Worm (Caenorhabditis elegans): ENCODE measurements around the gene F56C9.10.

ce11 chrIII:7376143-7376802 lies 41.2 kb upstream of the F56C9.10 start:
- TF ChIP-seq aptf-3 (GFP tag; IDR thresholded peaks at IDR 0.05): no peak
- peak; percentile 80 for TF ChIP-seq chd-7 (tag; optimal IDR thresholded peaks at IDR 0.05)
- TF ChIP-seq F57A8.1 (GFP tag; optimal IDR thresholded peaks at IDR 0.05): no peak
- TF ChIP-seq ztf-3 (GFP tag; optimal IDR thresholded peaks at IDR 0.05): no peak

Data from whole organism, young adult.